Fruit fly (Drosophila melanogaster): Measurements from ENCODE around the gene ru.
A peak's percentile ranks its signal among the peaks of the same experiment; 100 is the strongest.

Gene ru

dm6 chr3L:1335428-1335764, 35.0 kb upstream of the ru start (continued):
- TF ChIP-seq CG17829 (tag; optimal IDR thresholded peaks at IDR 0.05) = peak; percentile 2
- 0 out of 2 replicates have a peak, but pooled peaks have one; percentile 30 for TF ChIP-seq Awh (GFP tag; IDR thresholded peaks at IDR 0.05)
- TF ChIP-seq CG4282 (GFP tag; optimal IDR thresholded peaks at IDR 0.05) = no peak
- no peak for TF ChIP-seq CG11504 (tag; optimal IDR thresholded peaks at IDR 0.05)
- TF ChIP-seq CG14710 (tag; optimal IDR thresholded peaks at IDR 0.05) = no peak
- TF ChIP-seq pb (GFP tag; optimal IDR thresholded peaks at IDR 0.05) = no peak
- TF ChIP-seq jing (GFP tag; optimal IDR thresholded peaks at IDR 0.05) = no peak
- TF ChIP-seq sim (GFP tag; IDR thresholded peaks at IDR 0.05) = no peak
- no peak for TF ChIP-seq pita (GFP tag; optimal IDR thresholded peaks at IDR 0.05)
- TF ChIP-seq CG9797 (GFP tag; optimal IDR thresholded peaks at IDR 0.05) = no peak
- peak; percentile 9; the same call in 1 of the 2 replicates for TF ChIP-seq Adf1 (GFP tag; IDR thresholded peaks at IDR 0.05)
- TF ChIP-seq CG9215 (GFP tag; IDR thresholded peaks at IDR 0.05) = no peak
- no peak for TF ChIP-seq luna (GFP tag; optimal IDR thresholded peaks at IDR 0.05)
- no peak for TF ChIP-seq GATAe (GFP tag; conservative IDR thresholded peaks at IDR 0.05)
- no peak for TF ChIP-seq sna (GFP tag; IDR thresholded peaks at IDR 0.05; ENCODE audit: partially characterized antibody)
- TF ChIP-seq maf-S (GFP tag; optimal IDR thresholded peaks at IDR 0.05) = no peak
- TF ChIP-seq CG2875 (GFP tag; optimal IDR thresholded peaks at IDR 0.05) = no peak
- no peak for TF ChIP-seq org-1 (GFP tag; optimal IDR thresholded peaks at IDR 0.05)
- TF ChIP-seq CG3847 (GFP tag; IDR thresholded peaks at IDR 0.05) = no peak
- TF ChIP-seq tna (GFP tag; IDR thresholded peaks at IDR 0.05; ENCODE audit: partially characterized antibody) = no peak
- no peak for TF ChIP-seq Stat92E (GFP tag; optimal IDR thresholded peaks at IDR 0.05)
- TF ChIP-seq abd-A (tag; optimal IDR thresholded peaks at IDR 0.05) = no peak
- no peak for TF ChIP-seq hkb (optimal IDR thresholded peaks at IDR 0.05)
- TF ChIP-seq hkb (GFP tag; IDR thresholded peaks at IDR 0.05) = peak; percentile 73
- TF ChIP-seq NC2β (GFP tag; optimal IDR thresholded peaks at IDR 0.05) = no peak
- TF ChIP-seq pho (GFP tag; optimal IDR thresholded peaks at IDR 0.05) = peak; percentile 33
- peak; percentile 58 for TF ChIP-seq CG12769 (tag; optimal IDR thresholded peaks at IDR 0.05)
- TF ChIP-seq peb (GFP tag; IDR thresholded peaks at IDR 0.05) = no peak
- TF ChIP-seq CG7963 (GFP tag; IDR thresholded peaks at IDR 0.05; ENCODE audit: partially characterized antibody) = no peak
- peak; percentile 36 for TF ChIP-seq CG18011 (GFP tag; optimal IDR thresholded peaks at IDR 0.05)
- peak; percentile 79 for TF ChIP-seq vvl (GFP tag; IDR thresholded peaks at IDR 0.05)
- no peak for TF ChIP-seq CG1529 (GFP tag; optimal IDR thresholded peaks at IDR 0.05)
- TF ChIP-seq Lhr (GFP tag; optimal IDR thresholded peaks at IDR 0.05) = no peak
- peak; percentile 77 for TF ChIP-seq CG9932 (GFP tag; IDR thresholded peaks at IDR 0.05)
- TF ChIP-seq Max (GFP tag; optimal IDR thresholded peaks at IDR 0.05) = peak; percentile 4
- no peak for TF ChIP-seq CG1602 (GFP tag; optimal IDR thresholded peaks at IDR 0.05)
- TF ChIP-seq Dll (GFP tag; IDR thresholded peaks at IDR 0.05; ENCODE audit: partially characterized antibody) = no peak
- no peak for TF ChIP-seq CG7928 (GFP tag; optimal IDR thresholded peaks at IDR 0.05)
- peak; percentile 29 for TF ChIP-seq CG17385 (GFP tag; optimal IDR thresholded peaks at IDR 0.05)
- TF ChIP-seq CG13624 (GFP tag; optimal IDR thresholded peaks at IDR 0.05) = peak; percentile 69
- TF ChIP-seq wek (GFP tag; optimal IDR thresholded peaks at IDR 0.05) = no peak
- peak; percentile 47; the same call in 1 of the 2 replicates for TF ChIP-seq HLH3B (GFP tag; IDR thresholded peaks at IDR 0.05)
- TF ChIP-seq wdn (GFP tag; IDR thresholded peaks at IDR 0.05) = 0 out of 2 replicates have a peak, but pooled peaks have one; percentile 9
- TF ChIP-seq fd96Cb (tag; optimal IDR thresholded peaks at IDR 0.05) = no peak
- peak; percentile 43 for TF ChIP-seq lbe (GFP tag; optimal IDR thresholded peaks at IDR 0.05)
- peak; percentile 15 for TF ChIP-seq CG9817 (tag; optimal IDR thresholded peaks at IDR 0.05)
- TF ChIP-seq CG34224 (GFP tag; IDR thresholded peaks at IDR 0.05; ENCODE audit: partially characterized antibody) = no peak
- TF ChIP-seq Aef1 (GFP tag; IDR thresholded peaks at IDR 0.05) = peak; percentile 60
- TF ChIP-seq z (GFP tag; IDR thresholded peaks at IDR 0.05) = no peak
- TF ChIP-seq insv (GFP tag; optimal IDR thresholded peaks at IDR 0.05) = no peak
- TF ChIP-seq CG8388 (GFP tag; optimal IDR thresholded peaks at IDR 0.05) = no peak

All from whole organism, embryonic.